Worm (Caenorhabditis elegans) whole organism, L4/young adult: ENCODE results near the gene col-187.

Experiments
- W03F9.2 ChIP-seq: fragments of 150-350 bp; optimal IDR thresholded peaks from 2 replicates; lab custom pipeline; 2014; ENCODE audit warnings: missing biosample characterization, missing genetic modification characterization
- him-1 ChIP-seq: sonication (generic microtip); optimal IDR thresholded peaks from 2 replicates; lab custom pipeline; 2016; ENCODE audit warnings: missing genotype, missing genetic modification reagents, missing genetic modification characterization, missing compliant biosample characterization

- TF ChIP-seq W03F9.2 = no peak
- no peak for TF ChIP-seq him-1
Observed at ce11 chrX:16091166-16091565, 18.5 kb downstream of the col-187 start.
